Fruit fly (Drosophila melanogaster): Measurements from ENCODE around the gene js.

js gene

DNA sequence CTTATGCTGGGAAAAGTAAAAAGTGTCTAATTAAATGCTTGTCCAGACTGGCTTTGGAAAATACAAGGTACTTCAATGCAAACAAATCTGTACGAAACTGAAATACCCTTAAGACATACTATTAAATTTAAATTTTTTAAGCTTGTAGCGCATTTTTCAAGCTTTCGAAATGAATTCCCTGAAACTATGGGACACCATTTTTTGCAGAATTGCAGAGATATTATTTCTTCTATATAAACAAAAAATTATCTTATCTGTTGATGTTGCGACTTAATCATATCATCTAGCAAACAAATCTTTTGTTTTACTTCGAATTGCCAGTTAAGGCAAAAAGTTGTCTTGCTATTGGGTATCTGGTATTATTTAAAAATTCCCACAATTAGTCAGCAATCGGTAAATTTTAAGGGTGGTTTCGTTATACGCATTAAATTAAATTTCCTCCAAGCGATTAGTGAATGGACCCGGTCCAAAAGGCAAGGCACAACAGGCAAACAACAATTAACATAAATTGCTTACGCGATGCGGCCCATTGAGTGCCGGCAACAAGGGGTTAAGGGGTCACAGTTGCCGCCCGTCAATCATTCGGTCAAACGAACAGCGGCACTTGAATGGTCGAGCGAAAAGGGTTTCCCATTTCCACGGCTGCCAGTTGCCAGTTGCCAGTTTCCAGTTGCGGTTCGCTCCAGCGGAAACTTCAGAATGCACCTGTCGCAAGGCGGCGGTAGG is 31.6 kb downstream of the js start (continued):
- TF ChIP-seq Tbp (GFP tag; optimal IDR thresholded peaks at IDR 0.05) (no peak), CG4730 (GFP tag; IDR thresholded peaks at IDR 0.05) (no peak), Sox100B (GFP tag; optimal IDR thresholded peaks at IDR 0.05) (peak; percentile 47), CG32767 (GFP tag; IDR thresholded peaks at IDR 0.05) (no peak), yki (optimal IDR thresholded peaks at IDR 0.05) (no peak), caup (GFP tag; optimal IDR thresholded peaks at IDR 0.05; ENCODE audit: severe bottlenecking) (no peak), knrl (GFP tag; IDR thresholded peaks at IDR 0.05; ENCODE audit: partially characterized antibody) (no peak), CG30020 (tag; optimal IDR thresholded peaks at IDR 0.05) (no peak), CG6854 (GFP tag; optimal IDR thresholded peaks at IDR 0.05) (no peak), CG2202 (tag; optimal IDR thresholded peaks at IDR 0.05) (no peak), h (optimal IDR thresholded peaks at IDR 0.05) (no peak), Meics (GFP tag; optimal IDR thresholded peaks at IDR 0.05) (peak; percentile 2), CoRest (tag; optimal IDR thresholded peaks at IDR 0.05) (peak; percentile 14), CG32772 (GFP tag; IDR thresholded peaks at IDR 0.05) (no peak), CG7963 (GFP tag; IDR thresholded peaks at IDR 0.05; ENCODE audit: partially characterized antibody) (no peak), dysf (GFP tag; IDR thresholded peaks at IDR 0.05) (no peak), ham (GFP tag; IDR thresholded peaks at IDR 0.05) (no peak), wdn (GFP tag; IDR thresholded peaks at IDR 0.05) (0 out of 2 replicates have a peak, but pooled peaks have one; percentile 12), lola (GFP tag; optimal IDR thresholded peaks at IDR 0.05) (peak in 1 of 3 experiments; percentile 27), pum (GFP tag; optimal IDR thresholded peaks at IDR 0.05) (no peak), Doc2 (GFP tag; IDR thresholded peaks at IDR 0.05) (no peak), CG10321 (GFP tag; IDR thresholded peaks at IDR 0.05) (no peak), Hey (tag; optimal IDR thresholded peaks at IDR 0.05) (peak; percentile 26), Fer1 (GFP tag; optimal IDR thresholded peaks at IDR 0.05) (no peak), vnd (GFP tag; IDR thresholded peaks at IDR 0.05; ENCODE audit: partially characterized antibody) (no peak), tna (GFP tag; IDR thresholded peaks at IDR 0.05; ENCODE audit: partially characterized antibody) (0 out of 2 replicates have a peak, but pooled peaks have one; percentile 12), sens (GFP tag) (peak; percentile 2), CG10462 (GFP tag; optimal IDR thresholded peaks at IDR 0.05) (no peak), bowl (GFP tag; IDR thresholded peaks at IDR 0.05) (no peak), CG11085 (GFP tag; IDR thresholded peaks at IDR 0.05) (no peak), kay (GFP tag; optimal IDR thresholded peaks at IDR 0.05) (no peak), crol (GFP tag; IDR thresholded peaks at IDR 0.05) (no peak), Ets65A (GFP tag) (peak; percentile 24), CG6254 (GFP tag; optimal IDR thresholded peaks at IDR 0.05) (no peak), CG2875 (GFP tag; optimal IDR thresholded peaks at IDR 0.05) (no peak), abd-A (tag; optimal IDR thresholded peaks at IDR 0.05) (peak; percentile 35), CG17612 (GFP tag; IDR thresholded peaks at IDR 0.05) (no peak), CG2120 (GFP tag; optimal IDR thresholded peaks at IDR 0.05) (no peak), Myb (GFP tag; optimal IDR thresholded peaks at IDR 0.05) (no peak), CG1832 (GFP tag; optimal IDR thresholded peaks at IDR 0.05) (no peak), BtbVII (GFP tag; optimal IDR thresholded peaks at IDR 0.05) (no peak), Bgb (GFP tag; IDR thresholded peaks at IDR 0.05; ENCODE audit: partially characterized antibody) (no peak), nom (GFP tag; optimal IDR thresholded peaks at IDR 0.05) (no peak), seq (GFP tag; IDR thresholded peaks at IDR 0.05) (no peak), gcm2 (GFP tag; optimal IDR thresholded peaks at IDR 0.05) (no peak), amos (GFP tag; IDR thresholded peaks at IDR 0.05; ENCODE audit: partially characterized antibody) (no peak), gcm (GFP tag; optimal IDR thresholded peaks at IDR 0.05) (no peak), inv (GFP tag; IDR thresholded peaks at IDR 0.05; ENCODE audit: partially characterized antibody) (no peak), her (GFP tag; optimal IDR thresholded peaks at IDR 0.05) (no peak), CG11093 (GFP tag; IDR thresholded peaks at IDR 0.05) (no peak), CG4282 (GFP tag; optimal IDR thresholded peaks at IDR 0.05) (no peak)
